Fruit fly (Drosophila melanogaster) whole organism, embryonic: Measurements from ENCODE around the gene Best2.

Experiments used
- Asciz ChIP-seq: fragments of 200-800 bp; sonication (Bioruptor generic); optimal IDR thresholded peaks from 2 replicates; lab custom pipeline; 2017; ENCODE audit warnings: missing biosample characterization, mild to moderate bottlenecking, missing genetic modification characterization, missing genetic modification reagents
- Atf3 ChIP-seq: fragments of 200-800 bp; sonication (Bioruptor generic); optimal IDR thresholded peaks from 3 replicates; lab custom pipeline; 2016; ENCODE audit warnings: missing biosample characterization, missing genetic modification characterization
- Bgb ChIP-seq: fragments of 200-800 bp; sonication (Bioruptor generic); IDR thresholded peaks from 2 replicates; pipeline ENCODE4 v1.3.6; 2022; ENCODE audit warnings: missing biosample characterization, missing genetic modification characterization; ENCODE audit not compliant: partially characterized antibody
- BtbVII ChIP-seq: fragments of 200-800 bp; sonication (Bioruptor generic); optimal IDR thresholded peaks from 3 replicates; lab custom pipeline; 2017; ENCODE audit warnings: missing biosample characterization, mild to moderate bottlenecking, missing genetic modification characterization
- CG11504 ChIP-seq: fragments of 200-800 bp; sonication (Bioruptor generic); optimal IDR thresholded peaks from 3 replicates; lab custom pipeline; 2019; ENCODE audit warnings: missing biosample characterization, mild to moderate bottlenecking, missing genetic modification characterization, moderate library complexity
- CG12155 ChIP-seq: fragments of 200-800 bp; sonication (Bioruptor generic); optimal IDR thresholded peaks from 3 replicates; lab custom pipeline; 2016; ENCODE audit warnings: missing biosample characterization, missing genetic modification characterization
- CG13287 ChIP-seq: fragments of 200-800 bp; sonication (Bioruptor generic); IDR thresholded peaks from 2 replicates; pipeline ENCODE4 v1.3.6; 2022; ENCODE audit warnings: missing biosample characterization, missing genetic modification characterization; ENCODE audit not compliant: partially characterized antibody
- CG17385 ChIP-seq: fragments of 200-800 bp; sonication (Bioruptor generic); optimal IDR thresholded peaks from 3 replicates; lab custom pipeline; 2018; ENCODE audit warnings: missing biosample characterization, mild to moderate bottlenecking, missing genetic modification characterization
- CG17568 ChIP-seq: fragments of 200-800 bp; sonication (Bioruptor generic); optimal IDR thresholded peaks from 2 replicates; lab custom pipeline; 2018; ENCODE audit warnings: missing biosample characterization, mild to moderate bottlenecking, missing genetic modification characterization, moderate library complexity
- CG2875 ChIP-seq: fragments of 200-800 bp; sonication (Bioruptor generic); optimal IDR thresholded peaks from 2 replicates; lab custom pipeline; 2017; ENCODE audit warnings: missing biosample characterization, mild to moderate bottlenecking, missing genetic modification characterization, missing genetic modification reagents
- CG3163 ChIP-seq: fragments of 200-800 bp; sonication (Bioruptor generic); optimal IDR thresholded peaks from 3 replicates; lab custom pipeline; 2016; ENCODE audit warnings: missing biosample characterization, missing genetic modification characterization
- CG33213 ChIP-seq: fragments of 200-800 bp; sonication (Bioruptor generic); optimal IDR thresholded peaks from 3 replicates; lab custom pipeline; 2016; ENCODE audit warnings: missing biosample characterization, missing genetic modification characterization
- CG34224 ChIP-seq: fragments of 200-800 bp; sonication (Bioruptor generic); IDR thresholded peaks from 3 replicates; pipeline ENCODE4 v1.3.6; 2022; ENCODE audit warnings: missing biosample characterization, missing genetic modification characterization; ENCODE audit not compliant: partially characterized antibody
- CG6254 ChIP-seq: fragments of 200-800 bp; sonication (Bioruptor generic); optimal IDR thresholded peaks from 3 replicates; lab custom pipeline; 2017; ENCODE audit warnings: mild to moderate bottlenecking, missing biosample characterization, missing genetic modification reagents, missing genetic modification characterization
- CG6654 ChIP-seq: fragments of 200-800 bp; sonication (Bioruptor generic); optimal IDR thresholded peaks from 2 replicates; lab custom pipeline; 2017; ENCODE audit warnings: missing biosample characterization, mild to moderate bottlenecking, missing genetic modification characterization
- D19A ChIP-seq: fragments of 200-800 bp; optimal IDR thresholded peaks from 3 replicates; lab custom pipeline; 2019; ENCODE audit warnings: missing biosample characterization, mild to moderate bottlenecking, missing genetic modification characterization, moderate library complexity
- Deaf1 ChIP-seq: fragments of 200-800 bp; optimal IDR thresholded peaks from 3 replicates; lab custom pipeline; 2019; ENCODE audit warnings: missing biosample characterization, mild to moderate bottlenecking, missing genetic modification characterization, moderate library complexity
- Dll ChIP-seq: fragments of 200-800 bp; sonication (Bioruptor generic); IDR thresholded peaks from 4 replicates; pipeline ENCODE4 v1.3.6; 2022; ENCODE audit warnings: missing biosample characterization, missing genetic modification characterization; ENCODE audit not compliant: partially characterized antibody
- Drgx ChIP-seq: fragments of 200-800 bp; sonication (Bioruptor generic); IDR thresholded peaks from 2 replicates; pipeline ENCODE4 v1.3.6; 2022; ENCODE audit warnings: missing biosample characterization, missing genetic modification characterization
- Fer1 ChIP-seq: fragments of 200-800 bp; sonication (Bioruptor generic); optimal IDR thresholded peaks from 2 replicates; lab custom pipeline; 2017; ENCODE audit warnings: missing biosample characterization, mild to moderate bottlenecking, missing genetic modification characterization
- Fer2 ChIP-seq: fragments of 200-800 bp; sonication (Bioruptor generic); optimal IDR thresholded peaks from 2 replicates; lab custom pipeline; 2018; ENCODE audit warnings: missing biosample characterization, mild to moderate bottlenecking, missing genetic modification characterization, moderate library complexity
- Med ChIP-seq: fragments of 200-800 bp; sonication (Bioruptor generic); peaks from one replicate; lab custom pipeline; 2016; ENCODE audit warnings: missing biosample characterization, missing genetic modification characterization, mild to moderate bottlenecking, inconsistent platforms, moderate library complexity
- PHDP ChIP-seq: fragments of 200-800 bp; sonication (Bioruptor generic); optimal IDR thresholded peaks from 3 replicates; lab custom pipeline; 2018; ENCODE audit warnings: missing biosample characterization, mild to moderate bottlenecking, missing genetic modification characterization, moderate library complexity
- ac ChIP-seq: fragments of 200-800 bp; sonication (Bioruptor generic); optimal IDR thresholded peaks from 3 replicates; lab custom pipeline; 2017; ENCODE audit warnings: missing biosample characterization, mild to moderate bottlenecking, missing genetic modification characterization
- bbx ChIP-seq: fragments of 200-800 bp; sonication (Bioruptor generic); IDR thresholded peaks from 2 replicates; pipeline ENCODE4 v1.3.6; 2022; ENCODE audit warnings: missing biosample characterization, missing genetic modification characterization; ENCODE audit not compliant: partially characterized antibody
- br ChIP-seq: fragments of >200 bp; optimal IDR thresholded peaks from 2 replicates; lab custom pipeline; 2017
- cg ChIP-seq: fragments of 200-800 bp; sonication (Bioruptor generic); optimal IDR thresholded peaks from 3 replicates; lab custom pipeline; 2019; ENCODE audit warnings: missing biosample characterization, mild to moderate bottlenecking, missing genetic modification characterization, moderate library complexity
- corto ChIP-seq: fragments of 200-800 bp; sonication (Bioruptor generic); optimal IDR thresholded peaks from 2 replicates; lab custom pipeline; 2016; ENCODE audit warnings: missing biosample characterization, mild to moderate bottlenecking, missing genetic modification characterization, moderate library complexity
- fd64A ChIP-seq: fragments of 200-800 bp; sonication (Bioruptor generic); optimal IDR thresholded peaks from 3 replicates; lab custom pipeline; 2018; ENCODE audit warnings: missing biosample characterization, mild to moderate bottlenecking, missing genetic modification characterization
- gce ChIP-seq: fragments of 200-800 bp; sonication (Bioruptor generic); IDR thresholded peaks from 3 replicates; pipeline ENCODE4 v1.3.6; 2022; ENCODE audit warnings: missing biosample characterization, missing genetic modification characterization
- gcm ChIP-seq: fragments of 200-800 bp; sonication (Bioruptor generic); optimal IDR thresholded peaks from 2 replicates; lab custom pipeline; 2019; ENCODE audit warnings: missing biosample characterization, mild to moderate bottlenecking, missing genetic modification characterization, moderate library complexity
- hkb ChIP-seq, 2 experiments: fragments of 200-800 bp in 1 of 2; fragments of >200 bp in 1 of 2; sonication (Bioruptor generic) in 1 of 2; IDR thresholded peaks in 1 of 2; optimal IDR thresholded peaks in 1 of 2; 2 replicates each; pipeline versions ENCODE4 v1.3.6 to Lab custom; 2017 to 2022; ENCODE audit warnings: missing biosample characterization in 1 of 2, missing genetic modification characterization in 1 of 2
- insv ChIP-seq, 2 experiments: fragments of 200-800 bp; sonication (Bioruptor generic); optimal IDR thresholded peaks; 3 replicates each; lab custom pipeline; 2016 to 2018; ENCODE audit warnings: missing biosample characterization in 2 of 2, missing genetic modification characterization in 2 of 2
- kah ChIP-seq: fragments of 200-800 bp; sonication (Bioruptor generic); optimal IDR thresholded peaks from 2 replicates; lab custom pipeline; 2018; ENCODE audit warnings: missing biosample characterization, mild to moderate bottlenecking, missing genetic modification characterization
- lab ChIP-seq: fragments of 200-800 bp; sonication (Bioruptor generic); optimal IDR thresholded peaks from 3 replicates; lab custom pipeline; 2017; ENCODE audit warnings: missing biosample characterization, missing genetic modification characterization, mild to moderate bottlenecking, moderate library complexity, missing genetic modification reagents
- lbe ChIP-seq: fragments of 200-800 bp; sonication (Bioruptor generic); optimal IDR thresholded peaks from 2 replicates; lab custom pipeline; 2016; ENCODE audit warnings: missing biosample characterization, mild to moderate bottlenecking, missing genetic modification characterization
- lmd ChIP-seq: fragments of 200-800 bp; sonication (Bioruptor generic); IDR thresholded peaks from 2 replicates; pipeline ENCODE4 v1.3.6; 2022; ENCODE audit warnings: missing biosample characterization, missing genetic modification characterization
- nom ChIP-seq: fragments of 200-800 bp; sonication (Bioruptor generic); optimal IDR thresholded peaks from 2 replicates; lab custom pipeline; 2017; ENCODE audit warnings: missing biosample characterization, missing genetic modification characterization, mild to moderate bottlenecking, moderate library complexity, missing genetic modification reagents
- oc ChIP-seq: fragments of 200-800 bp; sonication (Bioruptor generic); optimal IDR thresholded peaks from 2 replicates; lab custom pipeline; 2018; ENCODE audit warnings: missing biosample characterization, mild to moderate bottlenecking, missing genetic modification characterization, moderate library complexity
- onecut ChIP-seq: fragments of 200-800 bp; sonication (Bioruptor generic); IDR thresholded peaks from 2 replicates; pipeline ENCODE4 v1.3.6; 2022; ENCODE audit warnings: missing biosample characterization, missing genetic modification characterization
- sd ChIP-seq: fragments of 200-800 bp; sonication (Bioruptor generic); optimal IDR thresholded peaks from 3 replicates; lab custom pipeline; 2018; ENCODE audit warnings: missing biosample characterization, mild to moderate bottlenecking, missing genetic modification characterization, moderate library complexity
- sens-2 ChIP-seq: fragments of 200-800 bp; sonication (Bioruptor generic); IDR thresholded peaks from 2 replicates; pipeline ENCODE4 v1.3.6; 2022; ENCODE audit warnings: missing biosample characterization, missing genetic modification characterization
- so ChIP-seq: fragments of 200-800 bp; sonication (Bioruptor generic); IDR thresholded peaks from 3 replicates; pipeline ENCODE4 v1.3.6; 2022; ENCODE audit warnings: missing biosample characterization, missing genetic modification characterization
- sqz ChIP-seq: fragments of 200-800 bp; sonication (Bioruptor generic); optimal IDR thresholded peaks from 3 replicates; lab custom pipeline; 2018; ENCODE audit warnings: missing biosample characterization, mild to moderate bottlenecking, missing genetic modification characterization
- unc-4 ChIP-seq: fragments of 200-800 bp; sonication (Bioruptor generic); IDR thresholded peaks from 2 replicates; pipeline ENCODE4 v1.3.6; 2022; ENCODE audit warnings: missing biosample characterization, missing genetic modification characterization; ENCODE audit not compliant: partially characterized antibody
- unpg ChIP-seq: fragments of 200-800 bp; sonication (Bioruptor generic); optimal IDR thresholded peaks from 3 replicates; lab custom pipeline; 2018; ENCODE audit warnings: missing biosample characterization, mild to moderate bottlenecking, missing genetic modification characterization, moderate library complexity
- zen2 ChIP-seq: fragments of 200-800 bp; sonication (Bioruptor generic); IDR thresholded peaks from 3 replicates; pipeline ENCODE4 v1.3.6; 2022; ENCODE audit warnings: missing biosample characterization, missing genetic modification characterization; ENCODE audit not compliant: partially characterized antibody

Best2 gene

dm6 chr3L:6218517-6219155, 37.8 kb downstream of the Best2 start (continued):
- TF ChIP-seq Drgx (peak; percentile 55), Deaf1 (peak; percentile 96), cg (peak; percentile 7), fd64A (GFP tag; lab: Kevin White, UChicago) (no peak), sd (peak; percentile 63), unpg (peak; percentile 37), onecut (GFP tag; lab: Robert Waterston, UW) (peak; percentile 24; the same call in 1 of the 2 replicates), CG6254 (GFP tag; lab: Kevin White, UChicago) (peak; percentile 11), kah (GFP tag; lab: Kevin White, UChicago) (peak; percentile 29), CG12155 (GFP tag; lab: Kevin White, UChicago) (peak; percentile 89), br (no peak), lmd (GFP tag; lab: Robert Waterston, UW) (no peak), CG6654 (GFP tag; lab: Kevin White, UChicago) (peak; percentile 75), CG11504 (no peak), zen2 (peak; percentile 55; the same call in 1 of the 3 replicates), BtbVII (GFP tag; lab: Kevin White, UChicago) (peak; percentile 49), Atf3 (no peak), Dll (GFP tag; lab: Robert Waterston, UW) (peak; percentile 57; the same call in 2 of the 4 replicates), CG13287 (GFP tag; lab: Robert Waterston, UW) (peak; percentile 68), insv (GFP tag; optimal IDR thresholded peaks at IDR 0.05; lab: Kevin White, UChicago) (peak in 1 of 2 experiments; percentile 4), lab (peak; percentile 13), gcm (GFP tag; lab: Kevin White, UChicago) (peak; percentile 36), oc (tag; lab: Kevin White, UChicago) (peak; percentile 29), PHDP (tag; lab: Kevin White, UChicago) (peak; percentile 43), lbe (GFP tag; lab: Kevin White, UChicago) (peak; percentile 44), CG3163 (GFP tag; lab: Kevin White, UChicago) (peak; percentile 62), gce (GFP tag; lab: Robert Waterston, UW) (peak; percentile 64; the same call in 1 of the 3 replicates), CG17568 (GFP tag; lab: Kevin White, UChicago) (peak; percentile 58), hkb (optimal IDR thresholded peaks at IDR 0.05; lab: Kevin White, UChicago) (no peak), hkb (GFP tag; IDR thresholded peaks at IDR 0.05; lab: Robert Waterston, UW) (peak; percentile 57; the same call in 1 of the 2 replicates), nom (GFP tag; lab: Kevin White, UChicago) (peak; percentile 68), CG34224 (GFP tag; lab: Robert Waterston, UW) (peak; percentile 56; the same call in 1 of the 3 replicates), unc-4 (GFP tag; lab: Robert Waterston, UW) (peak; percentile 33), Bgb (GFP tag; lab: Robert Waterston, UW) (0 out of 2 replicates have a peak, but pooled peaks have one; percentile 12), Med (GFP tag; lab: Kevin White, UChicago) (peak; percentile 31), CG33213 (GFP tag; lab: Kevin White, UChicago) (no peak), sqz (GFP tag; lab: Kevin White, UChicago) (peak; percentile 36), CG2875 (GFP tag; lab: Kevin White, UChicago) (peak; percentile 1), corto (peak; percentile 1), ac (peak; percentile 32), Fer2 (tag; lab: Kevin White, UChicago) (no peak), sens-2 (GFP tag; lab: Robert Waterston, UW) (no peak), CG17385 (GFP tag; lab: Kevin White, UChicago) (peak; percentile 47), Asciz (GFP tag; lab: Kevin White, UChicago) (peak; percentile 36), D19A (tag; lab: Kevin White, UChicago) (peak; percentile 94), so (GFP tag; lab: Robert Waterston, UW) (peak; percentile 47; the same call in 1 of the 3 replicates), Fer1 (peak; percentile 39), bbx (GFP tag; lab: Robert Waterston, UW) (peak; percentile 11; the same call in 1 of the 2 replicates)
